Worm (Caenorhabditis elegans) whole organism, L4 larva: ENCODE results near the gene C49F5.6.
A peak's percentile ranks its signal among the peaks of the same experiment; 100 is the strongest.

Source experiments
- F10B5.3 ChIP-seq: sonication (generic microtip); optimal IDR thresholded peaks from 2 replicates; lab custom pipeline; 2016; ENCODE audit warnings: mild to moderate bottlenecking, missing genetic modification characterization, missing compliant biosample characterization
- T20F7.1 ChIP-seq: fragments of 200-800 bp; sonication (Bioruptor generic); optimal IDR thresholded peaks from 2 replicates; lab custom pipeline; 2018; ENCODE audit warnings: mild to moderate bottlenecking, missing genetic modification characterization, missing compliant biosample characterization
- Y5F2A.4 ChIP-seq: fragments of 200-800 bp; sonication (Bioruptor generic); optimal IDR thresholded peaks from 2 replicates; lab custom pipeline; 2018; ENCODE audit warnings: mild to moderate bottlenecking, missing genetic modification characterization, missing compliant biosample characterization
- Y75B8A.6 ChIP-seq: fragments of 200-800 bp; sonication (Bioruptor generic); IDR thresholded peaks from 2 replicates; pipeline ENCODE4 v1.3.6; 2022; ENCODE audit warnings: missing genetic modification reagents, missing genetic modification characterization, missing compliant biosample characterization
- ZK337.2 ChIP-seq: fragments of 200-800 bp; sonication (Bioruptor generic); IDR thresholded peaks from 2 replicates; pipeline ENCODE4 v1.3.6; 2022; ENCODE audit warnings: missing genetic modification reagents, missing genetic modification characterization, missing compliant biosample characterization
- aha-1 ChIP-seq: fragments of 150-350 bp; peaks from one replicate; lab custom pipeline; 2014; ENCODE audit warnings: missing biosample characterization, missing genetic modification characterization
- arid-1 ChIP-seq: fragments of 200-800 bp; sonication (Bioruptor generic); conservative IDR thresholded peaks from 2 replicates; pipeline ENCODE4 v1.3.6; 2022; ENCODE audit warnings: missing genetic modification reagents, missing genetic modification characterization, missing compliant biosample characterization
- ceh-62 ChIP-seq: sonication (generic microtip); optimal IDR thresholded peaks from 2 replicates; lab custom pipeline; 2017; ENCODE audit warnings: missing biosample characterization, missing genetic modification characterization
- ceh-82 ChIP-seq: sonication (generic microtip); optimal IDR thresholded peaks from 2 replicates; lab custom pipeline; 2017; ENCODE audit warnings: missing biosample characterization, missing genetic modification characterization
- cey-2 ChIP-seq: sonication (generic microtip); optimal IDR thresholded peaks from 3 replicates; lab custom pipeline; 2017; ENCODE audit warnings: missing genetic modification characterization, mild to moderate bottlenecking, missing compliant biosample characterization, antibody characterized with exemption, borderline replicate concordance; ENCODE audit not compliant: insufficient read depth
- ctbp-1 ChIP-seq: fragments of 200-800 bp; sonication (Bioruptor generic); IDR thresholded peaks from 2 replicates; pipeline ENCODE4 v1.3.6; 2022; ENCODE audit warnings: missing genetic modification reagents, missing genetic modification characterization, missing compliant biosample characterization
- daf-12 ChIP-seq: fragments of 150-350 bp; optimal IDR thresholded peaks from 2 replicates; lab custom pipeline; 2014; ENCODE audit warnings: missing biosample characterization, missing genetic modification reagents, missing genetic modification characterization
- dmd-9 ChIP-seq: fragments of 200-800 bp; sonication (Bioruptor generic); IDR thresholded peaks from 2 replicates; pipeline ENCODE4 v1.3.6; 2022; ENCODE audit warnings: missing genetic modification reagents, missing genetic modification characterization, missing compliant biosample characterization
- dpl-1 ChIP-seq: fragments of 150-350 bp; optimal IDR thresholded peaks from 2 replicates; lab custom pipeline; 2014; ENCODE audit warnings: missing biosample characterization, missing genetic modification reagents, missing genetic modification characterization
- egl-43 ChIP-seq: fragments of 200-800 bp; sonication (Bioruptor generic); IDR thresholded peaks from 2 replicates; pipeline ENCODE4 v1.3.6; 2022; ENCODE audit warnings: missing genetic modification reagents, missing genetic modification characterization, missing compliant biosample characterization
- hif-1 ChIP-seq, 2 experiments: sonication (generic microtip); optimal IDR thresholded peaks; 2 replicates each; lab custom pipeline; 2016 to 2017; ENCODE audit warnings: missing compliant biosample characterization in 2 of 2, missing genetic modification characterization in 2 of 2, missing genetic modification reagents in 2 of 2, missing genotype in 2 of 2, mild to moderate bottlenecking in 1 of 2
- hmg-1.1 ChIP-seq: fragments of 200-800 bp; sonication (Bioruptor generic); IDR thresholded peaks from 2 replicates; pipeline ENCODE4 v1.3.6; 2022; ENCODE audit warnings: missing genetic modification reagents, missing genetic modification characterization, missing compliant biosample characterization
- jun-1 ChIP-seq: fragments of 150-350 bp; optimal IDR thresholded peaks from 2 replicates; lab custom pipeline; 2014; ENCODE audit warnings: missing biosample characterization, missing genetic modification reagents, missing genetic modification characterization
- lin-15B ChIP-seq: fragments of 150-350 bp; sonication (generic microtip); optimal IDR thresholded peaks from 3 replicates; lab custom pipeline; 2014; ENCODE audit warnings: missing biosample characterization, missing genetic modification characterization
- mdt-29 ChIP-seq: fragments of 200-800 bp; sonication (Bioruptor generic); IDR thresholded peaks from 2 replicates; pipeline ENCODE4 v1.3.6; 2022; ENCODE audit warnings: missing genetic modification reagents, missing genetic modification characterization, missing compliant biosample characterization
- mes-2 ChIP-seq: sonication (generic microtip); optimal IDR thresholded peaks from 2 replicates; lab custom pipeline; 2016; ENCODE audit warnings: missing genotype, mild to moderate bottlenecking, missing genetic modification characterization, missing compliant biosample characterization; ENCODE audit not compliant: poor library complexity, severe bottlenecking
- mxl-2 ChIP-seq: fragments of 200-800 bp; sonication (Bioruptor generic); conservative IDR thresholded peaks from 2 replicates; pipeline ENCODE4 v1.3.6; 2022; ENCODE audit warnings: missing genetic modification reagents, missing genetic modification characterization, missing compliant biosample characterization
- nhr-11 ChIP-seq: fragments of 150-350 bp; optimal IDR thresholded peaks from 2 replicates; lab custom pipeline; 2014; ENCODE audit warnings: missing biosample characterization, missing genetic modification characterization
- nhr-237 ChIP-seq: sonication (generic microtip); optimal IDR thresholded peaks from 2 replicates; lab custom pipeline; 2017; ENCODE audit warnings: missing biosample characterization, missing genetic modification characterization
- nhr-42 ChIP-seq: fragments of 200-800 bp; sonication (Bioruptor generic); IDR thresholded peaks from 2 replicates; pipeline ENCODE4 v1.3.6; 2022; ENCODE audit warnings: missing genetic modification characterization, missing compliant biosample characterization
- nhr-48 ChIP-seq: sonication (generic microtip); optimal IDR thresholded peaks from 2 replicates; lab custom pipeline; 2016; ENCODE audit warnings: mild to moderate bottlenecking, missing genetic modification characterization, missing compliant biosample characterization
- php-3 ChIP-seq: fragments of 200-800 bp; sonication (Bioruptor generic); IDR thresholded peaks from 2 replicates; pipeline ENCODE4 v1.3.6; 2022; ENCODE audit warnings: missing genetic modification reagents, missing genetic modification characterization, missing compliant biosample characterization
- pqm-1 ChIP-seq: sonication (generic microtip); optimal IDR thresholded peaks from 2 replicates; lab custom pipeline; 2017; ENCODE audit warnings: missing biosample characterization, missing genetic modification characterization
- sdz-12 ChIP-seq: fragments of 200-800 bp; sonication (Bioruptor generic); optimal IDR thresholded peaks from 2 replicates; lab custom pipeline; 2018; ENCODE audit warnings: mild to moderate bottlenecking, missing genetic modification characterization, missing compliant biosample characterization
- set-16 ChIP-seq: fragments of 200-800 bp; sonication (Bioruptor generic); IDR thresholded peaks from 2 replicates; pipeline ENCODE4 v1.3.6; 2022; ENCODE audit warnings: missing genetic modification reagents, missing genetic modification characterization, missing compliant biosample characterization
- skn-1 ChIP-seq: fragments of 150-350 bp; optimal IDR thresholded peaks from 2 replicates; lab custom pipeline; 2014; ENCODE audit warnings: missing biosample characterization, missing genetic modification characterization
- spr-1 ChIP-seq: sonication (generic microtip); optimal IDR thresholded peaks from 2 replicates; lab custom pipeline; 2016; ENCODE audit warnings: mild to moderate bottlenecking, missing genetic modification characterization, missing compliant biosample characterization
- unc-130 ChIP-seq: sonication (generic microtip); optimal IDR thresholded peaks from 2 replicates; lab custom pipeline; 2016; ENCODE audit warnings: missing genetic modification reagents, missing genetic modification characterization, missing compliant biosample characterization
- zag-1 ChIP-seq: fragments of 150-350 bp; optimal IDR thresholded peaks from 2 replicates; lab custom pipeline; 2014; ENCODE audit warnings: missing biosample characterization, missing genetic modification characterization
- zfp-2 ChIP-seq: sonication (generic microtip); optimal IDR thresholded peaks from 2 replicates; lab custom pipeline; 2016; ENCODE audit warnings: mild to moderate bottlenecking, missing genetic modification characterization, missing compliant biosample characterization

Gene C49F5.6

DNA sequence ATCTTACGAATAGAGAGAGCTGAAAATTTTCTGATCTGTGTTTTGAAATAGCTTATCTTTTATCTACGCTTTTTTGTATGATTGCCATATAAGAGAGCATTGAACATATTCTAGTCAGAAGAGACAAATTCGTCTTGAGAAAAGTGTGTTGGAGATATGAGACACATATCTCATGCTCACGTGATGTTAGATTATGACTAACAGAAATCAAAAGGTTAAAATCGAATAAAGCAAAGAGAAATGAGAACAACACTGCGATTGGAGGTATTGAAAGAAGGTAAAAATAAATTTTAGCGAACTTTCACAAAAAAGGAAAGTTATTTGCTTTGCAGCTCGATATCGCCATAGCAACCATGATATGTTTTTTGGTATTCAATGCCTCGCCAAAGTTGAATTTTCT lies 6.0 kb upstream of the C49F5.6 start, which contains the start of gene nhr-167:
Gene nhr-167, minus strand, starts transcription at position 21 of the 400 bp plus-strand sequence.
- TF ChIP-seq nhr-11 (tag; lab: Kevin White, UChicago): no peak
- TF ChIP-seq lin-15B (tag; lab: Kevin White, UChicago): no peak
- TF ChIP-seq hif-1 (tag; optimal IDR thresholded peaks at IDR 0.05; lab: Kevin White, UChicago): no peak
- TF ChIP-seq sdz-12 (GFP tag; lab: Kevin White, UChicago): no peak
- no peak for TF ChIP-seq dpl-1 (GFP tag; lab: Kevin White, UChicago)
- TF ChIP-seq Y5F2A.4 (GFP tag; lab: Kevin White, UChicago): no peak
- no peak for TF ChIP-seq mes-2 (tag; lab: Kevin White, UChicago)
- no peak for TF ChIP-seq nhr-237 (tag; lab: Kevin White, UChicago)
- no peak for TF ChIP-seq ZK337.2
- no peak for TF ChIP-seq jun-1 (tag; lab: Kevin White, UChicago)
- no peak for TF ChIP-seq mxl-2 (GFP tag; lab: Robert Waterston, UW)
- TF ChIP-seq arid-1 (GFP tag; lab: Robert Waterston, UW): no peak
- TF ChIP-seq set-16 (GFP tag; lab: Robert Waterston, UW): no peak
- no peak for TF ChIP-seq nhr-42 (GFP tag; lab: Robert Waterston, UW)
- TF ChIP-seq unc-130 (GFP tag; lab: Kevin White, UChicago): no peak
- no peak for TF ChIP-seq nhr-48
- no peak for TF ChIP-seq F10B5.3 (tag; lab: Kevin White, UChicago)
- no peak for TF ChIP-seq Y75B8A.6
- TF ChIP-seq egl-43: no peak

DNA sequence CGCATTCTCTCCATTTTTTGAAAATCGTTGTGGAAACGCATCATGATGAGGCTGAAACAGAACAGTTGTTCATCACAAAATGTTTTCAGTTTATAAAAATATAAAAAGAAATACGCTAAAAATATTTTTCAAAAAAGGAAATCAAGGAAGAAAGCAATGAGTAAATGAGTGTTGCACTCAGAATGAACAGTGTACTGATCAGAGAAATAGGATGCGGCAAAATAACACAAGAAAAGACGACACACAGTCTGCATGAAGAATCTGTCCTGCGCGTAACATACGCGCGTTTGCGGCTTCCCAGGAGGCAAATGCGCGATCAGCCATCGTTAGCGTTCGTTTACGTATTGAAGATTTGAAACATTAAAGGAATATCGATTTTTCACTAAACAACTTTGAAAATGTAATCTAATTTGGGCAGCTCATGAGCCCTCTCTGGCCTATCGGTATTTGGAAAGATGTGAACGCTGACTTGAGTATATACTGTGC lies 4.5 kb upstream of the C49F5.6 start, which contains the start of gene C49F5.3:
Gene C49F5.3, minus strand, starts transcription at position 51 of the 486 bp plus-strand sequence.
- TF ChIP-seq arid-1 (GFP tag; lab: Robert Waterston, UW) (no peak), php-3 (GFP tag; lab: Robert Waterston, UW) (no peak), ceh-62 (tag; lab: Kevin White, UChicago) (no peak), sdz-12 (GFP tag; lab: Kevin White, UChicago) (no peak), zag-1 (tag; lab: Kevin White, UChicago) (no peak), mdt-29 (GFP tag; lab: Robert Waterston, UW) (no peak), lin-15B (tag; lab: Kevin White, UChicago) (no peak), pqm-1 (tag; lab: Kevin White, UChicago) (no peak), skn-1 (tag; lab: Kevin White, UChicago) (no peak), mxl-2 (GFP tag; lab: Robert Waterston, UW) (no peak), spr-1 (no peak), egl-43 (no peak), mes-2 (tag; lab: Kevin White, UChicago) (no peak), cey-2 (tag; lab: Kevin White, UChicago) (no peak), ctbp-1 (GFP tag; lab: Robert Waterston, UW) (no peak), zfp-2 (tag; lab: Kevin White, UChicago) (no peak), ceh-82 (no peak)

DNA sequence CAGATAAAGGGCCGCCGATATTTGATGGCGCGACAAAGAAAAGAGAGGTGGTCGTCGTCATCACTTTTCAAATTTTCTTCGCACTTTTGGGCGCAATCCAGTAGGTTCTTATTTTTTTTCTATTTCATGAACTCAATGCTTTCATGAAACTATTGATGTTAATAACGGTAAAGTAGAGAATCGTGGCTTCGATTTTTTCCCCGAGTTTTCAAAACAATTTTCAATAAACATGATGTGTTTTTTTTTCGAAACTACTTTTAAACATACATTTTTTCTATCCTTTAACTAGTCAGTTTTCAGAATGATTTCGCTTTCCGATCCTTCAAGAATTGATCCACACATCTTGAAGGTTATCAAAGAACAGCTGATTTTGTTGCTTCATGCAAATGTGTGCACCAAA lies 2.2 kb upstream of the C49F5.6 start, which contains the start of gene C49F5.5:
Gene C49F5.5, plus strand, starts transcription at position 301 of the 400 bp plus-strand sequence.
- TF ChIP-seq jun-1 (tag; lab: Kevin White, UChicago): no peak
- peak; percentile 35 for TF ChIP-seq aha-1 (tag; lab: Kevin White, UChicago)
- no peak for TF ChIP-seq T20F7.1 (GFP tag; lab: Kevin White, UChicago)
- no peak for TF ChIP-seq hmg-1.1 (GFP tag; lab: Robert Waterston, UW)
- no peak for TF ChIP-seq daf-12 (tag; lab: Kevin White, UChicago)
- TF ChIP-seq sdz-12 (GFP tag; lab: Kevin White, UChicago): no peak
- TF ChIP-seq dmd-9 (GFP tag; lab: Robert Waterston, UW): no peak
